Worm (Caenorhabditis elegans) whole organism, mixed stage, embryonic: ENCODE measurements around the gene lact-6.

Experiments used
- lin-13 ChIP-seq: fragments of 150-350 bp; optimal IDR thresholded peaks from 2 replicates; lab custom pipeline; 2014; ENCODE audit warnings: missing biosample characterization, missing genetic modification characterization
- ztf-11 ChIP-seq: fragments of 150-350 bp; optimal IDR thresholded peaks from 2 replicates; lab custom pipeline; 2014; ENCODE audit warnings: missing biosample characterization, missing genetic modification characterization

- TF ChIP-seq lin-13 (tag; lab: Kevin White, UChicago): no peak
- TF ChIP-seq ztf-11 (tag; lab: Kevin White, UChicago): no peak
Observed at ce11 chrIV:17440001-17440400, 8.8 kb upstream of the lact-6 start, which contains the start of gene C06A12.19.
